Fruit fly (Drosophila melanogaster) whole organism, embryonic: Measurements from ENCODE around the gene Ctr1B.

Experiments
- CG10274 ChIP-seq: fragments of 200-800 bp; sonication (Bioruptor generic); optimal IDR thresholded peaks from 3 replicates; lab custom pipeline; 2017; ENCODE audit warnings: missing biosample characterization, mild to moderate bottlenecking, missing genetic modification characterization
- CG11085 ChIP-seq: fragments of 200-800 bp; sonication (Bioruptor generic); IDR thresholded peaks from 2 replicates; pipeline ENCODE4 v1.3.6; 2022; ENCODE audit warnings: missing biosample characterization, missing genetic modification characterization
- CG11247 ChIP-seq: fragments of 200-800 bp; sonication (Bioruptor generic); IDR thresholded peaks from 2 replicates; pipeline ENCODE4 v1.3.6; 2022; ENCODE audit warnings: missing biosample characterization, missing genetic modification characterization
- CG11456 ChIP-seq: fragments of 200-800 bp; sonication (Bioruptor generic); IDR thresholded peaks from 3 replicates; pipeline ENCODE4 v1.3.6; 2022; ENCODE audit warnings: missing biosample characterization, missing genetic modification characterization
- CG12299 ChIP-seq: fragments of 200-800 bp; sonication (Bioruptor generic); optimal IDR thresholded peaks from 2 replicates; lab custom pipeline; 2018; ENCODE audit warnings: missing biosample characterization, mild to moderate bottlenecking, missing genetic modification characterization
- CG12659 ChIP-seq: fragments of 200-800 bp; sonication (Bioruptor generic); optimal IDR thresholded peaks from 3 replicates; lab custom pipeline; 2017; ENCODE audit warnings: mild to moderate bottlenecking, missing biosample characterization, missing genetic modification reagents, missing genetic modification characterization
- CG13424 ChIP-seq: fragments of 200-800 bp; sonication (Bioruptor generic); optimal IDR thresholded peaks from 2 replicates; lab custom pipeline; 2019; ENCODE audit warnings: missing biosample characterization, mild to moderate bottlenecking, missing genetic modification characterization, moderate library complexity
- CG15601 ChIP-seq: fragments of 200-800 bp; sonication (Bioruptor generic); optimal IDR thresholded peaks from 3 replicates; lab custom pipeline; 2019; ENCODE audit warnings: missing biosample characterization, mild to moderate bottlenecking, missing genetic modification characterization, moderate library complexity
- CG17568 ChIP-seq: fragments of 200-800 bp; sonication (Bioruptor generic); optimal IDR thresholded peaks from 2 replicates; lab custom pipeline; 2018; ENCODE audit warnings: missing biosample characterization, mild to moderate bottlenecking, missing genetic modification characterization, moderate library complexity
- CG17912 ChIP-seq: fragments of 200-800 bp; sonication (Bioruptor generic); optimal IDR thresholded peaks from 2 replicates; lab custom pipeline; 2018; ENCODE audit warnings: missing biosample characterization, mild to moderate bottlenecking, missing genetic modification characterization
- CG1792 ChIP-seq: fragments of 200-800 bp; sonication (Bioruptor generic); optimal IDR thresholded peaks from 2 replicates; lab custom pipeline; 2016; ENCODE audit warnings: missing biosample characterization, missing genetic modification characterization
- CG18599 ChIP-seq: fragments of 200-800 bp; sonication (Bioruptor generic); optimal IDR thresholded peaks from 3 replicates; lab custom pipeline; 2017; ENCODE audit warnings: missing biosample characterization, missing genetic modification characterization, mild to moderate bottlenecking, moderate library complexity, missing genetic modification reagents
- CG18619 ChIP-seq: fragments of 200-800 bp; sonication (Bioruptor generic); optimal IDR thresholded peaks from 3 replicates; lab custom pipeline; 2017; ENCODE audit warnings: missing biosample characterization, mild to moderate bottlenecking, missing genetic modification characterization
- CG34224 ChIP-seq: fragments of 200-800 bp; sonication (Bioruptor generic); IDR thresholded peaks from 3 replicates; pipeline ENCODE4 v1.3.6; 2022; ENCODE audit warnings: missing biosample characterization, missing genetic modification characterization; ENCODE audit not compliant: partially characterized antibody
- CG4282 ChIP-seq: fragments of 200-800 bp; sonication (Bioruptor generic); optimal IDR thresholded peaks from 2 replicates; lab custom pipeline; 2016; ENCODE audit warnings: missing biosample characterization, missing genetic modification characterization
- CG4328 ChIP-seq: fragments of 200-800 bp; sonication (Bioruptor generic); optimal IDR thresholded peaks from 3 replicates; lab custom pipeline; 2017; ENCODE audit warnings: missing biosample characterization, missing genetic modification reagents, missing genetic modification characterization
- CG4617 ChIP-seq: fragments of 200-800 bp; sonication (Bioruptor generic); optimal IDR thresholded peaks from 3 replicates; lab custom pipeline; 2016; ENCODE audit warnings: missing biosample characterization, missing genetic modification characterization, borderline replicate concordance
- CG6654 ChIP-seq: fragments of 200-800 bp; sonication (Bioruptor generic); optimal IDR thresholded peaks from 2 replicates; lab custom pipeline; 2017; ENCODE audit warnings: missing biosample characterization, mild to moderate bottlenecking, missing genetic modification characterization
- CG7745 ChIP-seq: fragments of 200-800 bp; sonication (Bioruptor generic); optimal IDR thresholded peaks from 2 replicates; lab custom pipeline; 2018; ENCODE audit warnings: missing biosample characterization, mild to moderate bottlenecking, missing genetic modification characterization, moderate library complexity
- CG7839 ChIP-seq: fragments of 200-800 bp; sonication (Bioruptor generic); optimal IDR thresholded peaks from 3 replicates; lab custom pipeline; 2018; ENCODE audit warnings: missing biosample characterization, mild to moderate bottlenecking, missing genetic modification characterization, moderate library complexity
- CG8944 ChIP-seq: fragments of 200-800 bp; sonication (Bioruptor generic); optimal IDR thresholded peaks from 3 replicates; lab custom pipeline; 2016; ENCODE audit warnings: missing biosample characterization, missing genetic modification characterization
- CG9609 ChIP-seq: fragments of 200-800 bp; sonication (Bioruptor generic); optimal IDR thresholded peaks from 3 replicates; lab custom pipeline; 2016; ENCODE audit warnings: missing biosample characterization, missing genetic modification characterization
- CG9727 ChIP-seq: fragments of 200-800 bp; sonication (Bioruptor generic); optimal IDR thresholded peaks from 3 replicates; lab custom pipeline; 2017; ENCODE audit warnings: missing biosample characterization, mild to moderate bottlenecking, missing genetic modification characterization
- CG9817 ChIP-seq: fragments of 200-800 bp; sonication (Bioruptor generic); optimal IDR thresholded peaks from 2 replicates; lab custom pipeline; 2018; ENCODE audit warnings: missing biosample characterization, mild to moderate bottlenecking, missing genetic modification characterization, moderate library complexity
- CrebB ChIP-seq: fragments of 200-800 bp; sonication (Bioruptor generic); optimal IDR thresholded peaks from 3 replicates; lab custom pipeline; 2018; ENCODE audit warnings: missing biosample characterization, mild to moderate bottlenecking, missing genetic modification characterization
- Doc2 ChIP-seq: fragments of 200-800 bp; sonication (Bioruptor generic); IDR thresholded peaks from 2 replicates; pipeline ENCODE4 v1.3.6; 2022; ENCODE audit warnings: missing biosample characterization, missing genetic modification characterization
- Ets65A ChIP-seq: fragments of 200-800 bp; sonication (Bioruptor generic); peaks from one replicate; lab custom pipeline; 2016; ENCODE audit warnings: missing biosample characterization, missing genetic modification characterization
- Ets97D ChIP-seq: fragments of 200-800 bp; sonication (Bioruptor generic); optimal IDR thresholded peaks from 3 replicates; lab custom pipeline; 2016; ENCODE audit warnings: missing biosample characterization, missing genetic modification characterization
- Fer1 ChIP-seq: fragments of 200-800 bp; sonication (Bioruptor generic); optimal IDR thresholded peaks from 2 replicates; lab custom pipeline; 2017; ENCODE audit warnings: missing biosample characterization, mild to moderate bottlenecking, missing genetic modification characterization
- Hmr ChIP-seq: fragments of 200-800 bp; sonication (Bioruptor generic); optimal IDR thresholded peaks from 3 replicates; lab custom pipeline; 2017; ENCODE audit warnings: mild to moderate bottlenecking, missing biosample characterization, missing genetic modification reagents, missing genetic modification characterization
- Myb ChIP-seq: fragments of 200-800 bp; sonication (Bioruptor generic); optimal IDR thresholded peaks from 2 replicates; lab custom pipeline; 2016; ENCODE audit warnings: missing biosample characterization, missing genetic modification characterization
- NFAT ChIP-seq: fragments of 200-800 bp; sonication (Bioruptor generic); IDR thresholded peaks from 2 replicates; pipeline ENCODE4 v1.3.6; 2022; ENCODE audit warnings: missing biosample characterization, missing genetic modification characterization
- NfI ChIP-seq: fragments of 200-800 bp; sonication (Bioruptor generic); optimal IDR thresholded peaks from 3 replicates; lab custom pipeline; 2018; ENCODE audit warnings: missing biosample characterization, mild to moderate bottlenecking, missing genetic modification characterization, moderate library complexity
- Opbp ChIP-seq: fragments of 200-800 bp; sonication (Bioruptor generic); IDR thresholded peaks from 3 replicates; pipeline ENCODE4 v1.3.6; 2022; ENCODE audit warnings: missing biosample characterization, missing genetic modification characterization; ENCODE audit not compliant: partially characterized antibody
- Pdp1 ChIP-seq, 2 experiments: fragments of 200-800 bp; sonication (Bioruptor generic); optimal IDR thresholded peaks; 3 replicates each; lab custom pipeline; 2016; ENCODE audit warnings: missing biosample characterization in 2 of 2, missing genetic modification characterization in 2 of 2, mild to moderate bottlenecking in 1 of 2, moderate library complexity in 1 of 2
- Xbp1 ChIP-seq: fragments of 200-800 bp; sonication (Bioruptor generic); optimal IDR thresholded peaks from 3 replicates; lab custom pipeline; 2016; ENCODE audit warnings: missing biosample characterization, mild to moderate bottlenecking, missing genetic modification characterization
- bcd ChIP-seq: fragments of 200-800 bp; sonication (Bioruptor generic); optimal IDR thresholded peaks from 2 replicates; lab custom pipeline; 2017; ENCODE audit warnings: missing biosample characterization, mild to moderate bottlenecking, missing genetic modification characterization
- crp ChIP-seq, 2 experiments: fragments of 200-800 bp; sonication (Bioruptor generic); optimal IDR thresholded peaks; 2 replicates in 1 of 2; 3 replicates in 1 of 2; lab custom pipeline; 2017; ENCODE audit warnings: missing biosample characterization in 2 of 2, missing genetic modification characterization in 2 of 2, mild to moderate bottlenecking in 1 of 2, moderate library complexity in 1 of 2
- exex ChIP-seq: fragments of 200-800 bp; sonication (Bioruptor generic); optimal IDR thresholded peaks from 4 replicates; lab custom pipeline; 2018; ENCODE audit warnings: missing biosample characterization, mild to moderate bottlenecking, missing genetic modification characterization, moderate library complexity
- gro ChIP-seq: fragments of 200-800 bp; sonication (Bioruptor generic); optimal IDR thresholded peaks from 2 replicates; lab custom pipeline; 2016; ENCODE audit warnings: missing biosample characterization, missing genetic modification characterization
- insv ChIP-seq, 2 experiments: fragments of 200-800 bp; sonication (Bioruptor generic); optimal IDR thresholded peaks; 3 replicates each; lab custom pipeline; 2016 to 2018; ENCODE audit warnings: missing biosample characterization in 2 of 2, missing genetic modification characterization in 2 of 2
- kni ChIP-seq: fragments of 200-800 bp; sonication (Bioruptor generic); optimal IDR thresholded peaks from 3 replicates; lab custom pipeline; 2017; ENCODE audit warnings: mild to moderate bottlenecking, missing biosample characterization, missing genetic modification reagents, missing genetic modification characterization
- slbo ChIP-seq: fragments of 200-800 bp; sonication (Bioruptor generic); IDR thresholded peaks from 2 replicates; pipeline ENCODE4 v1.3.6; 2022; ENCODE audit warnings: missing biosample characterization, missing genetic modification characterization
- stwl ChIP-seq: fragments of 200-800 bp; sonication (Bioruptor generic); optimal IDR thresholded peaks from 3 replicates; lab custom pipeline; 2018; ENCODE audit warnings: missing biosample characterization, mild to moderate bottlenecking, missing genetic modification characterization, moderate library complexity
- tin ChIP-seq: fragments of 200-800 bp; sonication (Bioruptor generic); optimal IDR thresholded peaks from 3 replicates; lab custom pipeline; 2016; ENCODE audit warnings: missing biosample characterization, missing genetic modification characterization
- tll ChIP-seq, 2 experiments: fragments of 200-800 bp in 1 of 2; fragments of >200 bp in 1 of 2; sonication (Bioruptor generic) in 1 of 2; optimal IDR thresholded peaks; 2 replicates each; lab custom pipeline; 2017 to 2019; ENCODE audit warnings: missing biosample characterization in 2 of 2, missing genetic modification characterization in 2 of 2, mild to moderate bottlenecking in 1 of 2, moderate library complexity in 1 of 2
- zen ChIP-seq: fragments of 200-800 bp; sonication (Bioruptor generic); optimal IDR thresholded peaks from 3 replicates; lab custom pipeline; 2018; ENCODE audit warnings: missing biosample characterization, mild to moderate bottlenecking, missing genetic modification characterization, moderate library complexity
- zen2 ChIP-seq: fragments of 200-800 bp; sonication (Bioruptor generic); IDR thresholded peaks from 3 replicates; pipeline ENCODE4 v1.3.6; 2022; ENCODE audit warnings: missing biosample characterization, missing genetic modification characterization; ENCODE audit not compliant: partially characterized antibody

The Ctr1B gene

dm6 chr3R:8305110-8305509 lies 12.3 kb upstream of the Ctr1B start, which contains the start of gene Sgt1 (continued):
- TF ChIP-seq CG12659 (GFP tag; lab: Kevin White, UChicago) (peak; percentile 84), CG17912 (GFP tag; lab: Kevin White, UChicago) (peak; percentile 30), crp (GFP tag; optimal IDR thresholded peaks at IDR 0.05; lab: Kevin White, UChicago) (peak in 1 of 2 experiments; percentile 30), Hmr (GFP tag; lab: Kevin White, UChicago) (peak; percentile 77), CG6654 (GFP tag; lab: Kevin White, UChicago) (no peak), CG12299 (tag; lab: Kevin White, UChicago) (no peak), CG10274 (GFP tag; lab: Kevin White, UChicago) (no peak), CG9609 (GFP tag; lab: Kevin White, UChicago) (peak; percentile 59), tll (GFP tag; optimal IDR thresholded peaks at IDR 0.05; lab: Kevin White, UChicago) (peak in 1 of 2 experiments; percentile 50), tin (GFP tag; lab: Kevin White, UChicago) (peak; percentile 23), gro (GFP tag; lab: Kevin White, UChicago) (peak; percentile 79), CrebB (tag; lab: Kevin White, UChicago) (peak; percentile 41), CG15601 (tag; lab: Kevin White, UChicago) (peak; percentile 59), bcd (GFP tag; lab: Kevin White, UChicago) (peak; percentile 23), CG11456 (GFP tag; lab: Robert Waterston, UW) (no peak), CG7745 (tag; lab: Kevin White, UChicago) (peak; percentile 29), CG17568 (GFP tag; lab: Kevin White, UChicago) (no peak), NFAT (GFP tag; lab: Robert Waterston, UW) (peak; percentile 66; the same call in 1 of the 2 replicates), Ets65A (peak; percentile 95), CG7839 (peak; percentile 33), Ets97D (GFP tag; lab: Kevin White, UChicago) (peak; percentile 87), CG18619 (peak; percentile 22), CG34224 (GFP tag; lab: Robert Waterston, UW) (peak; percentile 89), CG8944 (GFP tag; lab: Kevin White, UChicago) (peak; percentile 33), Xbp1 (GFP tag; lab: Kevin White, UChicago) (peak; percentile 48), NfI (GFP tag; lab: Kevin White, UChicago) (peak; percentile 61), CG18599 (GFP tag; lab: Kevin White, UChicago) (no peak), Myb (GFP tag; lab: Kevin White, UChicago) (peak; percentile 78), kni (GFP tag; lab: Kevin White, UChicago) (no peak), exex (peak; percentile 73), zen (peak; percentile 78), insv (GFP tag; optimal IDR thresholded peaks at IDR 0.05; lab: Kevin White, UChicago) (peak in 1 of 2 experiments; percentile 64), stwl (tag; lab: Kevin White, UChicago) (peak; percentile 96), CG1792 (GFP tag; lab: Kevin White, UChicago) (peak; percentile 57), CG9727 (GFP tag; lab: Kevin White, UChicago) (no peak), zen2 (GFP tag; lab: Robert Waterston, UW) (peak; percentile 64; the same call in 1 of the 3 replicates), Fer1 (GFP tag; lab: Kevin White, UChicago) (peak; percentile 21), CG4617 (GFP tag; lab: Kevin White, UChicago) (peak; percentile 83), Doc2 (GFP tag; lab: Robert Waterston, UW) (no peak), CG13424 (tag; lab: Kevin White, UChicago) (peak; percentile 4), Pdp1 (GFP tag; optimal IDR thresholded peaks at IDR 0.05; lab: Kevin White, UChicago) (peak in 1 of 2 experiments; percentile 37), CG9817 (tag; lab: Kevin White, UChicago) (peak; percentile 38), Opbp (GFP tag; lab: Robert Waterston, UW) (peak; percentile 82; the same call in 2 of the 3 replicates), CG11085 (GFP tag; lab: Robert Waterston, UW) (no peak), CG11247 (GFP tag; lab: Robert Waterston, UW) (peak; percentile 35; the same call in 1 of the 2 replicates), slbo (GFP tag; lab: Robert Waterston, UW) (peak; percentile 71), CG4328 (GFP tag; lab: Kevin White, UChicago) (peak; percentile 38), CG4282 (GFP tag; lab: Kevin White, UChicago) (peak; percentile 14)
